Worm (Caenorhabditis elegans) whole organism, L2 larva: ENCODE results near the gene cyp-13A8.
A peak's percentile ranks its signal among the peaks of the same experiment; 100 is the strongest.

Source experiments
- R02D3.7 ChIP-seq: fragments of 150-350 bp; optimal IDR thresholded peaks from 2 replicates; lab custom pipeline; 2014; ENCODE audit warnings: missing biosample characterization, missing genetic modification characterization
- Y55F3AM.14 ChIP-seq: fragments of 200-800 bp; sonication (Bioruptor generic); optimal IDR thresholded peaks from 2 replicates; lab custom pipeline; 2018; ENCODE audit warnings: mild to moderate bottlenecking, missing genetic modification characterization, missing compliant biosample characterization
- ZK546.5 ChIP-seq: sonication (generic microtip); optimal IDR thresholded peaks from 2 replicates; lab custom pipeline; 2017; ENCODE audit warnings: missing biosample characterization, missing genetic modification characterization
- alr-1 ChIP-seq: fragments of 150-350 bp; optimal IDR thresholded peaks from 2 replicates; lab custom pipeline; 2014; ENCODE audit warnings: missing biosample characterization, missing genetic modification characterization
- ama-1 ChIP-seq: fragments of 150-350 bp; optimal IDR thresholded peaks from 2 replicates; lab custom pipeline; 2018; ENCODE audit warnings: inconsistent platforms
- blmp-1 ChIP-seq: sonication (generic microtip); optimal IDR thresholded peaks from 2 replicates; lab custom pipeline; 2017; ENCODE audit warnings: missing genetic modification characterization, mild to moderate bottlenecking, missing compliant biosample characterization, antibody characterized with exemption, moderate library complexity; ENCODE audit not compliant: insufficient read depth
- ceh-82 ChIP-seq: fragments of 150-350 bp; optimal IDR thresholded peaks from 2 replicates; lab custom pipeline; 2014; ENCODE audit warnings: missing biosample characterization, missing genetic modification characterization
- crh-2 ChIP-seq: sonication (generic microtip); optimal IDR thresholded peaks from 2 replicates; lab custom pipeline; 2017; ENCODE audit warnings: missing biosample characterization, missing genetic modification characterization
- egl-27 ChIP-seq: sonication (generic microtip); optimal IDR thresholded peaks from 3 replicates; lab custom pipeline; 2017; ENCODE audit warnings: missing biosample characterization, missing genetic modification reagents, missing genetic modification characterization
- elt-1 ChIP-seq: fragments of 150-350 bp; optimal IDR thresholded peaks from 2 replicates; lab custom pipeline; 2014; ENCODE audit warnings: missing biosample characterization, missing genetic modification characterization
- fos-1 ChIP-seq: fragments of 150-350 bp; optimal IDR thresholded peaks from 2 replicates; lab custom pipeline; 2014; ENCODE audit warnings: missing biosample characterization, missing genetic modification characterization
- gmeb-1 ChIP-seq: fragments of 150-350 bp; optimal IDR thresholded peaks from 2 replicates; lab custom pipeline; 2014; ENCODE audit warnings: missing biosample characterization, missing genetic modification characterization
- lin-11 ChIP-seq: fragments of 150-350 bp; sonication (generic microtip); optimal IDR thresholded peaks from 2 replicates; lab custom pipeline; 2014; ENCODE audit warnings: missing biosample characterization, missing genetic modification characterization, inconsistent platforms, mixed read lengths
- lin-13 ChIP-seq: fragments of 150-350 bp; optimal IDR thresholded peaks from 2 replicates; lab custom pipeline; 2014; ENCODE audit warnings: missing biosample characterization, missing genetic modification reagents, missing genetic modification characterization
- mbf-1 ChIP-seq: sonication (generic microtip); optimal IDR thresholded peaks from 2 replicates; lab custom pipeline; 2017; ENCODE audit warnings: missing biosample characterization, missing genetic modification characterization
- mdl-1 ChIP-seq, 2 experiments: fragments of 150-350 bp in 1 of 2; sonication (generic microtip) in 1 of 2; optimal IDR thresholded peaks; 2 replicates each; lab custom pipeline; 2017; ENCODE audit warnings: missing biosample characterization in 2 of 2, missing genetic modification characterization in 2 of 2
- nhr-12 ChIP-seq: fragments of 150-350 bp; optimal IDR thresholded peaks from 2 replicates; lab custom pipeline; 2014; ENCODE audit warnings: missing biosample characterization, missing genetic modification characterization
- nhr-129 ChIP-seq: fragments of 150-350 bp; optimal IDR thresholded peaks from 2 replicates; lab custom pipeline; 2014; ENCODE audit warnings: missing biosample characterization, missing genetic modification characterization
- nhr-21 ChIP-seq: fragments of 150-350 bp; optimal IDR thresholded peaks from 2 replicates; lab custom pipeline; 2014; ENCODE audit warnings: missing biosample characterization, missing genetic modification characterization
- nhr-6 ChIP-seq: fragments of 150-350 bp; optimal IDR thresholded peaks from 2 replicates; lab custom pipeline; 2014; ENCODE audit warnings: missing biosample characterization, missing genetic modification characterization
- nhr-77 ChIP-seq: fragments of 150-350 bp; optimal IDR thresholded peaks from 2 replicates; lab custom pipeline; 2014; ENCODE audit warnings: missing biosample characterization, missing genetic modification characterization
- peb-1 ChIP-seq: fragments of 150-350 bp; optimal IDR thresholded peaks from 2 replicates; lab custom pipeline; 2014; ENCODE audit warnings: missing biosample characterization, missing genetic modification characterization
- sem-4 ChIP-seq: fragments of 150-350 bp; optimal IDR thresholded peaks from 2 replicates; lab custom pipeline; 2014; ENCODE audit warnings: missing biosample characterization, missing genetic modification reagents, missing genetic modification characterization
- skn-1 ChIP-seq: sonication (generic microtip); optimal IDR thresholded peaks from 2 replicates; lab custom pipeline; 2017; ENCODE audit warnings: missing biosample characterization, missing genetic modification characterization
- sma-3 ChIP-seq: sonication (generic microtip); optimal IDR thresholded peaks from 2 replicates; lab custom pipeline; 2016; ENCODE audit warnings: missing genetic modification reagents, missing genetic modification characterization, missing compliant biosample characterization
- sma-9 ChIP-seq, 2 experiments: fragments of 150-350 bp in 1 of 2; sonication (generic microtip) in 1 of 2; optimal IDR thresholded peaks; 2 replicates each; lab custom pipeline; 2014 to 2016; ENCODE audit warnings: missing genetic modification characterization in 2 of 2, mild to moderate bottlenecking in 1 of 2, missing biosample characterization in 1 of 2, missing compliant biosample characterization in 1 of 2, missing genetic modification reagents in 1 of 2, moderate library complexity in 1 of 2
- snpc-4 ChIP-seq: fragments of 150-350 bp; optimal IDR thresholded peaks from 2 replicates; lab custom pipeline; 2014; ENCODE audit warnings: missing biosample characterization, missing genetic modification characterization
- unc-39 ChIP-seq: fragments of 150-350 bp; optimal IDR thresholded peaks from 2 replicates; lab custom pipeline; 2014; ENCODE audit warnings: missing biosample characterization, missing genetic modification characterization
- unc-55 ChIP-seq: fragments of 150-350 bp; sonication (generic microtip); optimal IDR thresholded peaks from 3 replicates; lab custom pipeline; 2014; ENCODE audit warnings: missing biosample characterization, missing genetic modification reagents, missing genetic modification characterization
- unc-62 ChIP-seq: fragments of 150-350 bp; optimal IDR thresholded peaks from 2 replicates; lab custom pipeline; 2014; ENCODE audit warnings: missing biosample characterization, missing genetic modification reagents, missing genetic modification characterization
- zag-1 ChIP-seq: fragments of 150-350 bp; optimal IDR thresholded peaks from 2 replicates; lab custom pipeline; 2014; ENCODE audit warnings: missing biosample characterization, missing genetic modification characterization
- ztf-1 ChIP-seq: fragments of 200-800 bp; sonication (Bioruptor generic); conservative IDR thresholded peaks from 2 replicates; pipeline ENCODE4 v1.3.6; 2022; ENCODE audit warnings: missing genetic modification characterization, missing compliant biosample characterization
- ztf-11 ChIP-seq: sonication (generic microtip); optimal IDR thresholded peaks from 2 replicates; lab custom pipeline; 2017; ENCODE audit warnings: missing biosample characterization, missing genetic modification characterization
- ztf-4 ChIP-seq: fragments of 150-350 bp; optimal IDR thresholded peaks from 2 replicates; lab custom pipeline; 2014; ENCODE audit warnings: missing biosample characterization, missing genetic modification characterization

Gene cyp-13A8

ce11 chrII:9826946-9827345, 19.6 kb upstream of the cyp-13A8 start:
- TF ChIP-seq ceh-82 (tag; lab: Kevin White, UChicago) (no peak), ztf-11 (tag; lab: Kevin White, UChicago) (no peak), zag-1 (no peak), alr-1 (tag; lab: Kevin White, UChicago) (no peak), lin-11 (tag; lab: Kevin White, UChicago) (no peak), ama-1 (no peak), nhr-77 (tag; lab: Kevin White, UChicago) (no peak), lin-13 (GFP tag; lab: Kevin White, UChicago) (no peak), ztf-4 (no peak), sem-4 (tag; lab: Kevin White, UChicago) (no peak), nhr-6 (tag; lab: Kevin White, UChicago) (no peak), unc-39 (tag; lab: Kevin White, UChicago) (no peak), unc-55 (GFP tag; lab: Kevin White, UChicago) (no peak)

ce11 chrII:9803320-9803719, 4.0 kb downstream of the cyp-13A8 start, which contains the start of gene cyp-13A7:
TSS of gene cyp-13A7 (plus strand) at chrII:9803620.
- TF ChIP-seq ZK546.5 (tag; lab: Kevin White, UChicago): no peak
- no peak for TF ChIP-seq R02D3.7 (tag; lab: Kevin White, UChicago)
- TF ChIP-seq Y55F3AM.14: no peak
- TF ChIP-seq elt-1 (tag; lab: Kevin White, UChicago): no peak

- TF ChIP-seq peb-1 (tag; lab: Kevin White, UChicago): no peak
- peak; percentile 62 for TF ChIP-seq fos-1 (tag; lab: Kevin White, UChicago)
Observed at ce11 chrII:9802642-9803041, 4.7 kb downstream of the cyp-13A8 start, which contains the start of gene cyp-13A6. TSS of gene cyp-13A6 (minus strand) at chrII:9802821.

ce11 chrII:9800251-9800650, 7.1 kb downstream of the cyp-13A8 start, which contains the start of gene cyp-13A5:
TSS of gene cyp-13A5 (minus strand) at chrII:9800362.
- TF ChIP-seq nhr-21 (tag; lab: Kevin White, UChicago) (no peak), ZK546.5 (tag; lab: Kevin White, UChicago) (no peak), crh-2 (tag; lab: Kevin White, UChicago) (no peak), nhr-129 (tag; lab: Kevin White, UChicago) (peak; percentile 53), gmeb-1 (tag; lab: Kevin White, UChicago) (no peak), fos-1 (tag; lab: Kevin White, UChicago) (peak; percentile 92), snpc-4 (no peak), sma-3 (peak; percentile 68), ztf-4 (no peak), sma-9 (GFP tag; optimal IDR thresholded peaks at IDR 0.05; lab: Kevin White, UChicago) (peak; percentile 68), sma-9 (tag; optimal IDR thresholded peaks at IDR 0.05; lab: Kevin White, UChicago) (no peak)

- TF ChIP-seq blmp-1 (tag; lab: Kevin White, UChicago) (no peak), nhr-12 (tag; lab: Kevin White, UChicago) (no peak), gmeb-1 (tag; lab: Kevin White, UChicago) (no peak), mbf-1 (tag; lab: Kevin White, UChicago) (no peak), sma-9 (GFP tag; optimal IDR thresholded peaks at IDR 0.05; lab: Kevin White, UChicago) (peak; percentile 15), sma-9 (tag; optimal IDR thresholded peaks at IDR 0.05; lab: Kevin White, UChicago) (no peak), fos-1 (tag; lab: Kevin White, UChicago) (peak; percentile 10)
- TF ChIP-seq, all 48 proteins: peak for 2
Observed at ce11 chrII:9797664-9798063, 9.7 kb downstream of the cyp-13A8 start, which contains the start of gene cyp-13A4. TSS of gene cyp-13A4 (minus strand) at chrII:9797740.

ce11 chrII:9793197-9793596, 14.2 kb downstream of the cyp-13A8 start, which contains the start of gene cyp-13A3:
TSS of gene cyp-13A3 (minus strand) at chrII:9793297.
- TF ChIP-seq ztf-4 (no peak), egl-27 (no peak), ztf-1 (GFP tag; lab: Robert Waterston, UW) (no peak), mdl-1 (tag; optimal IDR thresholded peaks at IDR 0.05; lab: Kevin White, UChicago) (no peak), ceh-82 (tag; lab: Kevin White, UChicago) (no peak), skn-1 (no peak), unc-39 (tag; lab: Kevin White, UChicago) (no peak), unc-62 (GFP tag; lab: Kevin White, UChicago) (no peak), sma-3 (no peak)
